Worm (Caenorhabditis elegans) whole organism, L4/young adult: ENCODE results near the gene D2045.9.
A peak's percentile ranks its signal among the peaks of the same experiment; 100 is the strongest.

Experiments used
- W03F9.2 ChIP-seq: fragments of 150-350 bp; optimal IDR thresholded peaks from 2 replicates; lab custom pipeline; 2014; ENCODE audit warnings: missing biosample characterization, missing genetic modification characterization
- dao-5 ChIP-seq: sonication (generic microtip); optimal IDR thresholded peaks from 2 replicates; lab custom pipeline; 2016; ENCODE audit warnings: missing genotype, missing genetic modification characterization, moderate library complexity, missing compliant biosample characterization
- him-1 ChIP-seq: sonication (generic microtip); optimal IDR thresholded peaks from 2 replicates; lab custom pipeline; 2016; ENCODE audit warnings: missing genotype, missing genetic modification reagents, missing genetic modification characterization, missing compliant biosample characterization

ce11 chrIII:10505182-10505581 is 30.1 kb downstream of the D2045.9 start, which contains the start of the genes taf-11.3 and urm-1:
- TF ChIP-seq dao-5 (tag; lab: Kevin White, UChicago) (no peak), him-1 (tag; lab: Kevin White, UChicago) (no peak), W03F9.2 (tag; lab: Kevin White, UChicago) (peak; percentile 95)
